Worm (Caenorhabditis elegans): ENCODE data around the gene srx-105.

- TF ChIP-seq nhr-237 (tag; optimal IDR thresholded peaks at IDR 0.05) (no peak), nfya-1 (tag; optimal IDR thresholded peaks at IDR 0.05; ENCODE audit: insufficient read depth) (no peak), ceh-82 (tag; optimal IDR thresholded peaks at IDR 0.05) (no peak)
Observed at ce11 chrII:3716961-3717360, 15.8 kb upstream of the srx-105 start, which contains the start of gene fbxc-52.

Measured in whole organism, L3 larva.